Worm (Caenorhabditis elegans) whole organism, mixed stage, embryonic: ENCODE data around the gene F40F8.11.

Experiments
- lin-13 ChIP-seq: fragments of 150-350 bp; optimal IDR thresholded peaks from 2 replicates; lab custom pipeline; 2014; ENCODE audit warnings: missing biosample characterization, missing genetic modification characterization
- lin-32 ChIP-seq: fragments of 200-800 bp; sonication (Bioruptor generic); optimal IDR thresholded peaks from 2 replicates; lab custom pipeline; 2018; ENCODE audit warnings: mild to moderate bottlenecking, missing genetic modification characterization, missing compliant biosample characterization
- nhr-12 ChIP-seq: fragments of 150-350 bp; optimal IDR thresholded peaks from 2 replicates; lab custom pipeline; 2014; ENCODE audit warnings: missing biosample characterization, missing genetic modification characterization
- nhr-237 ChIP-seq: fragments of 150-350 bp; optimal IDR thresholded peaks from 2 replicates; lab custom pipeline; 2014; ENCODE audit warnings: missing biosample characterization, missing genetic modification characterization
- nhr-76 ChIP-seq: sonication (generic microtip); optimal IDR thresholded peaks from 2 replicates; lab custom pipeline; 2017; ENCODE audit warnings: missing biosample characterization, missing genetic modification characterization
- sptf-1 ChIP-seq: sonication (generic microtip); optimal IDR thresholded peaks from 2 replicates; lab custom pipeline; 2017; ENCODE audit warnings: mild to moderate bottlenecking, missing genetic modification characterization, moderate library complexity, missing compliant biosample characterization
- unc-39 ChIP-seq: fragments of 150-350 bp; optimal IDR thresholded peaks from 2 replicates; lab custom pipeline; 2014; ENCODE audit warnings: missing biosample characterization, missing genetic modification characterization

DNA sequence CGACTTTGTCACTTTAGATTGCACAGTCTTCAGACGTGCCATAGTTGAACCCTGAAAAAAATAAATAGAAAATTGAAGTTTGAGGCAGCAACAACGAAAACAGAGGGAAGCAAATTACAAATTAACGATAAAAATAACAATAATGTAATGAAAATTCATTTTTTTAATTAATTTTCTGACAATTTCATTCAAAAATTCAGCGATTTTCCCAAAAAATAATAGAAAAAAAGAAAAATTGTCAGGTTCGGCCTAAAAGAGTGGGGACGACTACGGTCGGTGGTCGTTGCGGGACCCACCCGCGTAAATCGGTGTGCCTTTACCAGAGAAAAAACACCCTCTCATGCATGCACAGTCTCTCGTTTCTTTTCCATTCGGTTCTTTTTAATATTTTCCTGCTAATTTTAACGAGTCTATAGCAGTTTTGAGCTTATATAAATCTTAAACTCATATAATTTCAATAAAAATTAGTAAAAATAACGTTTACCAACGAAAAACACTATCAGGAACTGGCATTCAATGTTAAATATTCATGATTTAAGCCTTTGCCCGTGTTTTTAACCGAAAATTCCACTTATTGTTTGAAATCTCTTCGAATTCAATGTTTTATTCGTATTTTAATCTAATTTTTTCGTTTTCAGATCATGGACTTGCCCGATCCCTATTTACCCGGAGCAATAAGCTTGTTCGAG is 5.9 kb downstream of the F40F8.11 start, which contains the start of the genes rps-9 and lsm-1:
- TF ChIP-seq lin-13 (tag; lab: Kevin White, UChicago) (no peak), nhr-76 (tag; lab: Kevin White, UChicago) (no peak), lin-32 (no peak), nhr-237 (tag; lab: Kevin White, UChicago) (peak; percentile 50), nhr-12 (tag; lab: Kevin White, UChicago) (no peak), sptf-1 (tag; lab: Kevin White, UChicago) (no peak), unc-39 (tag; lab: Kevin White, UChicago) (no peak)
